Fruit fly (Drosophila melanogaster): Measurements from ENCODE around the gene Cdep.

The Cdep gene

dm6 chr3R:4912130-4912549 is 1.8 kb downstream of the Cdep start (continued):
- TF ChIP-seq Dll (GFP tag; IDR thresholded peaks at IDR 0.05; ENCODE audit: partially characterized antibody) (no peak), CG17186 (GFP tag; optimal IDR thresholded peaks at IDR 0.05) (no peak), CG11398 (GFP tag; optimal IDR thresholded peaks at IDR 0.05) (no peak), HmgZ (tag; optimal IDR thresholded peaks at IDR 0.05) (peak; percentile 89), CG10147 (GFP tag; optimal IDR thresholded peaks at IDR 0.05) (peak; percentile 30), CG8290 (GFP tag; optimal IDR thresholded peaks at IDR 0.05) (peak; percentile 47), CG8290 (tag; optimal IDR thresholded peaks at IDR 0.05) (peak in 1 of 2 experiments; percentile 94), yki (optimal IDR thresholded peaks at IDR 0.05) (no peak), CG7963 (GFP tag; IDR thresholded peaks at IDR 0.05; ENCODE audit: partially characterized antibody) (no peak), h (optimal IDR thresholded peaks at IDR 0.05) (no peak), tgo (GFP tag; IDR thresholded peaks at IDR 0.05) (peak; percentile 46), CG9817 (tag; optimal IDR thresholded peaks at IDR 0.05) (peak; percentile 66), salm (tag; optimal IDR thresholded peaks at IDR 0.05) (no peak), gsb (GFP tag; IDR thresholded peaks at IDR 0.05) (0 out of 2 replicates have a peak, but pooled peaks have one; percentile 43), H15 (GFP tag; IDR thresholded peaks at IDR 0.05) (peak; percentile 58; the same call in 2 of the 3 replicates), pum (GFP tag; optimal IDR thresholded peaks at IDR 0.05) (peak; percentile 58), D19A (tag; optimal IDR thresholded peaks at IDR 0.05) (peak; percentile 48), CG7556 (GFP tag; optimal IDR thresholded peaks at IDR 0.05) (peak; percentile 50), CG6272 (GFP tag; IDR thresholded peaks at IDR 0.05) (no peak), aop (GFP tag; IDR thresholded peaks at IDR 0.05) (no peak), Xbp1 (GFP tag; optimal IDR thresholded peaks at IDR 0.05) (peak; percentile 62), onecut (GFP tag; IDR thresholded peaks at IDR 0.05) (peak; percentile 53), CG13894 (tag; optimal IDR thresholded peaks at IDR 0.05) (peak; percentile 66), CG13424 (tag; optimal IDR thresholded peaks at IDR 0.05) (peak; percentile 65), CG11085 (GFP tag; IDR thresholded peaks at IDR 0.05) (peak; percentile 35; the same call in 1 of the 2 replicates), CG8359 (GFP tag; optimal IDR thresholded peaks at IDR 0.05; ENCODE audit: borderline replicate concordance) (no peak), hth (optimal IDR thresholded peaks at IDR 0.05) (no peak), dan (GFP tag; IDR thresholded peaks at IDR 0.05) (no peak), sima (GFP tag; optimal IDR thresholded peaks at IDR 0.05) (no peak), hkb (optimal IDR thresholded peaks at IDR 0.05) (no peak), hkb (GFP tag; IDR thresholded peaks at IDR 0.05) (peak; percentile 66), CG6689 (GFP tag; IDR thresholded peaks at IDR 0.05) (peak; percentile 56), dati (GFP tag; IDR thresholded peaks at IDR 0.05) (no peak), unc-4 (GFP tag; IDR thresholded peaks at IDR 0.05; ENCODE audit: partially characterized antibody) (no peak), phol (tag; optimal IDR thresholded peaks at IDR 0.05) (peak; percentile 48), CG7839 (tag; optimal IDR thresholded peaks at IDR 0.05) (peak; percentile 69), pita (GFP tag; optimal IDR thresholded peaks at IDR 0.05) (no peak), CG4282 (GFP tag; optimal IDR thresholded peaks at IDR 0.05) (no peak), tna (GFP tag; IDR thresholded peaks at IDR 0.05; ENCODE audit: partially characterized antibody) (no peak), gcm (GFP tag; optimal IDR thresholded peaks at IDR 0.05) (peak; percentile 30), kni (GFP tag; optimal IDR thresholded peaks at IDR 0.05) (peak; percentile 38), nerfin-2 (GFP tag; IDR thresholded peaks at IDR 0.05; ENCODE audit: partially characterized antibody) (no peak), CG9437 (GFP tag; optimal IDR thresholded peaks at IDR 0.05) (peak; percentile 33), vvl (GFP tag; IDR thresholded peaks at IDR 0.05) (peak; percentile 81), her (GFP tag; optimal IDR thresholded peaks at IDR 0.05) (peak; percentile 63), Fer3 (tag; optimal IDR thresholded peaks at IDR 0.05) (peak; percentile 73), CG2889 (GFP tag; IDR thresholded peaks at IDR 0.05) (peak; percentile 68; the same call in 1 of the 3 replicates), Blimp-1 (GFP tag; optimal IDR thresholded peaks at IDR 0.05) (peak; percentile 33), ab (GFP tag; optimal IDR thresholded peaks at IDR 0.05) (peak; percentile 29), sqz (GFP tag; optimal IDR thresholded peaks at IDR 0.05) (peak; percentile 30), wek (GFP tag; optimal IDR thresholded peaks at IDR 0.05) (peak; percentile 63), ase (GFP tag; IDR thresholded peaks at IDR 0.05) (peak; percentile 68; the same call in 1 of the 3 replicates)
